Worm (Caenorhabditis elegans) whole organism, L4 larva: ENCODE measurements around the gene F45D3.4.

Source experiments
- F49E8.2 ChIP-seq: sonication (generic microtip); optimal IDR thresholded peaks from 2 replicates; lab custom pipeline; 2016; ENCODE audit warnings: missing compliant biosample characterization, mild to moderate bottlenecking, missing genetic modification characterization, borderline replicate concordance
- dmd-8 ChIP-seq: fragments of 200-800 bp; sonication (Bioruptor generic); IDR thresholded peaks from 2 replicates; pipeline ENCODE4 v1.3.6; 2022; ENCODE audit warnings: missing genetic modification characterization, missing compliant biosample characterization
- egl-43 ChIP-seq: fragments of 200-800 bp; sonication (Bioruptor generic); IDR thresholded peaks from 2 replicates; pipeline ENCODE4 v1.3.6; 2022; ENCODE audit warnings: missing genetic modification reagents, missing genetic modification characterization, missing compliant biosample characterization
- fkh-10 ChIP-seq: fragments of 150-350 bp; optimal IDR thresholded peaks from 2 replicates; lab custom pipeline; 2014; ENCODE audit warnings: missing biosample characterization, missing genetic modification reagents, missing genetic modification characterization
- jun-1 ChIP-seq: fragments of 150-350 bp; optimal IDR thresholded peaks from 2 replicates; lab custom pipeline; 2014; ENCODE audit warnings: missing biosample characterization, missing genetic modification reagents, missing genetic modification characterization
- mep-1 ChIP-seq: fragments of 150-350 bp; sonication (generic microtip); optimal IDR thresholded peaks from 3 replicates; lab custom pipeline; 2014; ENCODE audit warnings: missing biosample characterization, missing genetic modification characterization
- mxl-3 ChIP-seq: fragments of 200-800 bp; sonication (Bioruptor generic); optimal IDR thresholded peaks from 2 replicates; lab custom pipeline; 2018; ENCODE audit warnings: mild to moderate bottlenecking, missing genetic modification characterization, missing compliant biosample characterization
- nhr-11 ChIP-seq: fragments of 150-350 bp; optimal IDR thresholded peaks from 2 replicates; lab custom pipeline; 2014; ENCODE audit warnings: missing biosample characterization, missing genetic modification characterization
- nhr-76 ChIP-seq: fragments of 150-350 bp; optimal IDR thresholded peaks from 2 replicates; lab custom pipeline; 2014; ENCODE audit warnings: missing biosample characterization, missing genetic modification characterization
- pqm-1 ChIP-seq: sonication (generic microtip); optimal IDR thresholded peaks from 2 replicates; lab custom pipeline; 2017; ENCODE audit warnings: missing biosample characterization, missing genetic modification characterization
- snpc-4 ChIP-seq: fragments of 150-350 bp; optimal IDR thresholded peaks from 2 replicates; lab custom pipeline; 2014; ENCODE audit warnings: missing biosample characterization, missing genetic modification characterization
- unc-39 ChIP-seq: sonication (generic microtip); optimal IDR thresholded peaks from 2 replicates; lab custom pipeline; 2017; ENCODE audit warnings: missing biosample characterization, missing genetic modification characterization

DNA sequence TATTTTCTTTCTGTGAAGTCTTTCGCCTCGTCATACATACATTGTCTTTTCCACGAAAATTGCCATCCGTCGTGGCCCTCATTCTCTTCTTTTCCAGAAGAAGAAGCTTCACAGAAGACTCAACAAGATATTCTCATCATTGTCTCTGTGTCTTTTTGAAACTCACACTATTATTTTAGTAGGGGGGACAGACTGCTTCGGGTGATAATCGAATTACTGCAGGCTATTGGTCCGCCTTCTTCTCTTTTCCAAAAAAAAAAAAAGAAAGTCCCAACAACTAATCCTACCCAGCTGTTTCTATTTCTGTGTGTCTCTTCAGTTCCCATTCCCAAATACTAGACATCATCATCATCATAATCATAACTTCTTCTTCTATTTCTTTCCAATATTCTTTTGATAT lies 30.4 kb upstream of the F45D3.4 start:
- TF ChIP-seq pqm-1 (tag; lab: Kevin White, UChicago): no peak
- no peak for TF ChIP-seq jun-1
- no peak for TF ChIP-seq mxl-3 (GFP tag; lab: Kevin White, UChicago)
- no peak for TF ChIP-seq unc-39 (tag; lab: Kevin White, UChicago)
- TF ChIP-seq nhr-76 (tag; lab: Kevin White, UChicago): no peak
- TF ChIP-seq nhr-11 (tag; lab: Kevin White, UChicago): no peak
- TF ChIP-seq mep-1 (tag; lab: Kevin White, UChicago): no peak
- TF ChIP-seq snpc-4 (tag; lab: Kevin White, UChicago): no peak
- no peak for TF ChIP-seq dmd-8 (GFP tag; lab: Robert Waterston, UW)
- TF ChIP-seq fkh-10 (GFP tag; lab: Kevin White, UChicago): no peak
- no peak for TF ChIP-seq egl-43 (GFP tag; lab: Robert Waterston, UW)
- TF ChIP-seq F49E8.2 (tag; lab: Kevin White, UChicago): no peak
